Worm (Caenorhabditis elegans) whole organism, L1 larva: ENCODE results near the gene C25D7.15.

Experiments
- F16B12.6 ChIP-seq: fragments of 150-350 bp; optimal IDR thresholded peaks from 2 replicates; lab custom pipeline; 2014; ENCODE audit warnings: missing biosample characterization, missing genetic modification characterization
- alr-1 ChIP-seq: fragments of 200-800 bp; sonication (Bioruptor generic); optimal IDR thresholded peaks from 2 replicates; lab custom pipeline; 2018; ENCODE audit warnings: borderline replicate concordance, mild to moderate bottlenecking, missing genetic modification characterization, missing compliant biosample characterization
- aly-2 ChIP-seq: fragments of 150-350 bp; optimal IDR thresholded peaks from 2 replicates; lab custom pipeline; 2014; ENCODE audit warnings: missing biosample characterization, missing genetic modification characterization
- ama-1 ChIP-seq: fragments of 150-350 bp; optimal IDR thresholded peaks from 2 replicates; lab custom pipeline; 2014
- blmp-1 ChIP-seq: fragments of 150-350 bp; optimal IDR thresholded peaks from 2 replicates; lab custom pipeline; 2014; ENCODE audit warnings: missing biosample characterization, missing genetic modification characterization
- ceh-63 ChIP-seq: fragments of 200-800 bp; sonication (Bioruptor generic); optimal IDR thresholded peaks from 2 replicates; lab custom pipeline; 2018; ENCODE audit warnings: mild to moderate bottlenecking, missing genetic modification characterization, missing compliant biosample characterization
- ceh-8 ChIP-seq: fragments of 200-800 bp; sonication (Bioruptor generic); optimal IDR thresholded peaks from 2 replicates; lab custom pipeline; 2018; ENCODE audit warnings: mild to moderate bottlenecking, missing genetic modification characterization, moderate library complexity, missing compliant biosample characterization
- ceh-82 ChIP-seq, 3 experiments: fragments of 150-350 bp in 1 of 3; sonication (generic microtip) in 2 of 3; optimal IDR thresholded peaks; 2 replicates each; lab custom pipeline; 2014 to 2017; ENCODE audit warnings: missing biosample characterization in 3 of 3, missing genetic modification characterization in 3 of 3
- ces-1 ChIP-seq: fragments of 150-350 bp; optimal IDR thresholded peaks from 2 replicates; lab custom pipeline; 2014; ENCODE audit warnings: missing biosample characterization, missing genetic modification reagents, missing genetic modification characterization
- dpl-1 ChIP-seq, 3 experiments: fragments of 150-350 bp in 2 of 3; sonication (generic microtip) in 1 of 3; optimal IDR thresholded peaks; 2 replicates each; lab custom pipeline; 2014 to 2017; ENCODE audit warnings: missing biosample characterization in 3 of 3, missing genetic modification characterization in 3 of 3, missing genetic modification reagents in 3 of 3
- dsc-1 ChIP-seq: sonication (generic microtip); optimal IDR thresholded peaks from 2 replicates; lab custom pipeline; 2016; ENCODE audit warnings: mild to moderate bottlenecking, missing genetic modification characterization, missing compliant biosample characterization
- efl-1 ChIP-seq, 4 experiments: fragments of 150-350 bp; optimal IDR thresholded peaks in 3 of 4; peaks in 1 of 4; 1 replicate in 1 of 4; 2 replicates in 3 of 4; lab custom pipeline; 2014; ENCODE audit warnings: missing biosample characterization in 2 of 4, missing genetic modification characterization in 2 of 4, missing genetic modification reagents in 2 of 4
- efl-3 ChIP-seq: fragments of 200-800 bp; sonication (Bioruptor generic); optimal IDR thresholded peaks from 2 replicates; lab custom pipeline; 2018; ENCODE audit warnings: mild to moderate bottlenecking, missing genetic modification characterization, missing compliant biosample characterization
- egl-27 ChIP-seq, 2 experiments: fragments of 150-350 bp in 1 of 2; sonication (generic microtip); optimal IDR thresholded peaks; 3 replicates each; lab custom pipeline; 2017 to 2018; ENCODE audit warnings: missing biosample characterization in 2 of 2, missing genetic modification characterization in 2 of 2, missing genetic modification reagents in 2 of 2
- elt-2 ChIP-seq: sonication (generic microtip); optimal IDR thresholded peaks from 2 replicates; lab custom pipeline; 2016; ENCODE audit warnings: missing genetic modification characterization, mild to moderate bottlenecking, inconsistent platforms, missing compliant biosample characterization, missing genetic modification reagents
- ets-5 ChIP-seq: fragments of 200-800 bp; sonication (Bioruptor generic); IDR thresholded peaks from 2 replicates; pipeline ENCODE4 v1.3.6; 2022; ENCODE audit warnings: missing genetic modification characterization, missing compliant biosample characterization
- fkh-10 ChIP-seq: sonication (generic microtip); optimal IDR thresholded peaks from 2 replicates; lab custom pipeline; 2017; ENCODE audit warnings: missing biosample characterization, missing genetic modification reagents, missing genetic modification characterization
- fkh-4 ChIP-seq: sonication (generic microtip); optimal IDR thresholded peaks from 2 replicates; lab custom pipeline; 2016; ENCODE audit warnings: missing compliant biosample characterization, missing genetic modification characterization, borderline replicate concordance
- fkh-8 ChIP-seq: sonication (generic microtip); optimal IDR thresholded peaks from 2 replicates; lab custom pipeline; 2016; ENCODE audit warnings: mild to moderate bottlenecking, missing genetic modification characterization, missing compliant biosample characterization
- fos-1 ChIP-seq: fragments of 150-350 bp; optimal IDR thresholded peaks from 2 replicates; lab custom pipeline; 2014; ENCODE audit warnings: missing biosample characterization, missing genetic modification characterization
- hlh-4 ChIP-seq: sonication (generic microtip); optimal IDR thresholded peaks from 2 replicates; lab custom pipeline; 2016; ENCODE audit warnings: mild to moderate bottlenecking, missing genetic modification characterization, missing compliant biosample characterization
- hpl-2 ChIP-seq: fragments of 150-350 bp; optimal IDR thresholded peaks from 2 replicates; lab custom pipeline; 2014; ENCODE audit warnings: missing biosample characterization, missing genetic modification reagents, missing genetic modification characterization
- irx-1 ChIP-seq: sonication (generic microtip); optimal IDR thresholded peaks from 2 replicates; lab custom pipeline; 2016; ENCODE audit warnings: missing genetic modification characterization, missing compliant biosample characterization
- jun-1 ChIP-seq: fragments of 150-350 bp; optimal IDR thresholded peaks from 2 replicates; lab custom pipeline; 2014; ENCODE audit warnings: missing biosample characterization, missing genetic modification reagents, missing genetic modification characterization
- lin-15B ChIP-seq: fragments of 150-350 bp; sonication (generic microtip); optimal IDR thresholded peaks from 3 replicates; lab custom pipeline; 2014; ENCODE audit warnings: missing biosample characterization, missing genetic modification characterization
- lin-35 ChIP-seq, 2 experiments: fragments of 150-350 bp; optimal IDR thresholded peaks; 2 replicates each; lab custom pipeline; 2014; ENCODE audit warnings: missing biosample characterization in 2 of 2, missing genetic modification characterization in 2 of 2, missing genetic modification reagents in 2 of 2
- lin-39 ChIP-seq: fragments of 150-350 bp; optimal IDR thresholded peaks from 2 replicates; lab custom pipeline; 2014; ENCODE audit warnings: missing biosample characterization, missing genetic modification reagents, missing genetic modification characterization
- lir-3 ChIP-seq: sonication (generic microtip); optimal IDR thresholded peaks from 2 replicates; lab custom pipeline; 2016; ENCODE audit warnings: mild to moderate bottlenecking, missing genetic modification characterization, moderate library complexity, missing compliant biosample characterization; ENCODE audit not compliant: poor library complexity
- mab-9 ChIP-seq: fragments of 200-800 bp; sonication (Bioruptor generic); IDR thresholded peaks from 2 replicates; pipeline ENCODE4 v1.3.6; 2022; ENCODE audit warnings: missing genetic modification reagents, missing genetic modification characterization, missing compliant biosample characterization
- mdl-1 ChIP-seq, 2 experiments: fragments of 150-350 bp; optimal IDR thresholded peaks; 2 replicates each; lab custom pipeline; 2014 to 2017; ENCODE audit warnings: missing biosample characterization in 2 of 2, missing genetic modification characterization in 2 of 2, inconsistent platforms in 1 of 2
- mef-2 ChIP-seq: fragments of 150-350 bp; optimal IDR thresholded peaks from 2 replicates; lab custom pipeline; 2014; ENCODE audit warnings: missing biosample characterization, missing genetic modification characterization
- mep-1 ChIP-seq: fragments of 150-350 bp; optimal IDR thresholded peaks from 2 replicates; lab custom pipeline; 2014; ENCODE audit warnings: missing biosample characterization, missing genetic modification characterization
- nhr-11 ChIP-seq: fragments of 150-350 bp; optimal IDR thresholded peaks from 2 replicates; lab custom pipeline; 2014; ENCODE audit warnings: missing biosample characterization, missing genetic modification characterization
- nhr-12 ChIP-seq: sonication (generic microtip); optimal IDR thresholded peaks from 2 replicates; lab custom pipeline; 2017; ENCODE audit warnings: missing biosample characterization, missing genetic modification characterization
- nhr-19 ChIP-seq: fragments of 200-800 bp; sonication (Bioruptor generic); conservative IDR thresholded peaks from 2 replicates; pipeline ENCODE4 v1.3.6; 2022; ENCODE audit warnings: missing genetic modification characterization, missing compliant biosample characterization
- nhr-28 ChIP-seq: fragments of 150-350 bp; optimal IDR thresholded peaks from 2 replicates; lab custom pipeline; 2014; ENCODE audit warnings: missing biosample characterization, missing genetic modification characterization
- nhr-77 ChIP-seq: fragments of 150-350 bp; optimal IDR thresholded peaks from 2 replicates; lab custom pipeline; 2014; ENCODE audit warnings: missing biosample characterization, missing genetic modification characterization
- nhr-84 ChIP-seq: sonication (generic microtip); optimal IDR thresholded peaks from 2 replicates; lab custom pipeline; 2017; ENCODE audit warnings: missing biosample characterization, missing genetic modification characterization
- nhr-85 ChIP-seq: sonication (generic microtip); peaks from one replicate; lab custom pipeline; 2016; ENCODE audit warnings: missing genetic modification characterization, inconsistent platforms, missing compliant biosample characterization
- pag-3 ChIP-seq: sonication (generic microtip); optimal IDR thresholded peaks from 2 replicates; lab custom pipeline; 2017; ENCODE audit warnings: missing genetic modification characterization, mild to moderate bottlenecking, missing compliant biosample characterization, antibody characterized with exemption, borderline replicate concordance; ENCODE audit not compliant: insufficient read depth
- pax-3 ChIP-seq: fragments of 200-800 bp; sonication (Bioruptor generic); optimal IDR thresholded peaks from 2 replicates; lab custom pipeline; 2018; ENCODE audit warnings: mild to moderate bottlenecking, missing genetic modification characterization, moderate library complexity, missing compliant biosample characterization
- skn-1 ChIP-seq: fragments of 150-350 bp; optimal IDR thresholded peaks from 2 replicates; lab custom pipeline; 2014; ENCODE audit warnings: missing biosample characterization, missing genetic modification characterization
- snu-23 ChIP-seq: sonication (generic microtip); optimal IDR thresholded peaks from 2 replicates; lab custom pipeline; 2016; ENCODE audit warnings: missing genetic modification characterization, missing compliant biosample characterization
- sox-4 ChIP-seq: sonication (generic microtip); optimal IDR thresholded peaks from 2 replicates; lab custom pipeline; 2016; ENCODE audit warnings: missing genetic modification characterization, missing compliant biosample characterization
- sptf-1 ChIP-seq: fragments of 150-350 bp; optimal IDR thresholded peaks from 2 replicates; lab custom pipeline; 2014; ENCODE audit warnings: missing biosample characterization, missing genetic modification characterization
- tbx-2 ChIP-seq: sonication (generic microtip); optimal IDR thresholded peaks from 2 replicates; lab custom pipeline; 2016; ENCODE audit warnings: missing genetic modification characterization, missing compliant biosample characterization
- tlp-1 ChIP-seq: fragments of 150-350 bp; optimal IDR thresholded peaks from 2 replicates; lab custom pipeline; 2014; ENCODE audit warnings: missing biosample characterization, missing genetic modification characterization
- unc-130 ChIP-seq: fragments of 150-350 bp; optimal IDR thresholded peaks from 2 replicates; lab custom pipeline; 2017; ENCODE audit warnings: missing biosample characterization, missing genetic modification characterization, inconsistent platforms
- unc-98 ChIP-seq: fragments of 200-800 bp; sonication (Bioruptor generic); IDR thresholded peaks from 2 replicates; pipeline ENCODE4 v1.3.6; 2022; ENCODE audit warnings: missing genetic modification characterization, missing compliant biosample characterization
- vab-15 ChIP-seq: sonication (generic microtip); optimal IDR thresholded peaks from 2 replicates; lab custom pipeline; 2017; ENCODE audit warnings: missing genotype, mild to moderate bottlenecking, missing genetic modification characterization, missing compliant biosample characterization
- ztf-11 ChIP-seq, 2 experiments: sonication (generic microtip); optimal IDR thresholded peaks; 2 replicates each; lab custom pipeline; 2016 to 2017; ENCODE audit warnings: missing genetic modification characterization in 2 of 2, missing biosample characterization in 1 of 2, missing compliant biosample characterization in 1 of 2
- ztf-4 ChIP-seq: fragments of 150-350 bp; optimal IDR thresholded peaks from 2 replicates; lab custom pipeline; 2014; ENCODE audit warnings: missing biosample characterization, missing genetic modification characterization

Gene C25D7.15

ce11 chrV:15065068-15065744 is 5.6 kb downstream of the C25D7.15 start, which contains the start of gene C25D7.9 (continued):
- TF ChIP-seq mef-2 (tag; lab: Kevin White, UChicago), result no peak
- no peak for TF ChIP-seq nhr-84
- TF ChIP-seq mab-9, result no peak
- peak; percentile 18 for TF ChIP-seq mep-1 (tag; lab: Kevin White, UChicago)
- no peak for TF ChIP-seq pag-3 (tag; lab: Kevin White, UChicago)
- no peak for TF ChIP-seq fkh-10 (GFP tag; lab: Kevin White, UChicago)
- TF ChIP-seq irx-1 (tag; lab: Kevin White, UChicago), result no peak
- TF ChIP-seq fkh-8, result peak; percentile 35
- TF ChIP-seq ets-5 (GFP tag; lab: Robert Waterston, UW), result no peak
- TF ChIP-seq hlh-4 (tag; lab: Kevin White, UChicago), result no peak
- no peak for TF ChIP-seq aly-2 (tag; lab: Kevin White, UChicago)
- no peak for TF ChIP-seq nhr-11 (tag; lab: Kevin White, UChicago)
- no peak for TF ChIP-seq nhr-77 (tag; lab: Kevin White, UChicago)
- TF ChIP-seq blmp-1 (tag; lab: Kevin White, UChicago), result no peak
- TF ChIP-seq vab-15, result no peak
- TF ChIP-seq unc-130 (tag; lab: Kevin White, UChicago), result no peak
- no peak for TF ChIP-seq sox-4
- no peak for TF ChIP-seq efl-3 (GFP tag; lab: Kevin White, UChicago)
- no peak for TF ChIP-seq ama-1 (lab: Kevin White, UChicago)
- TF ChIP-seq sptf-1 (tag; lab: Kevin White, UChicago), result no peak
- TF ChIP-seq ceh-63 (GFP tag; lab: Kevin White, UChicago), result no peak
- TF ChIP-seq F16B12.6, result no peak
- TF ChIP-seq efl-1 (optimal IDR thresholded peaks at IDR 0.05; lab: Kevin White, UChicago), result peak; percentile 34 to 53
- peak; percentile 37 to 89 for TF ChIP-seq efl-1 (GFP tag; optimal IDR thresholded peaks at IDR 0.05 in 1 of 2; lab: Kevin White, UChicago)
- no peak for TF ChIP-seq hpl-2 (GFP tag; lab: Kevin White, UChicago)
- TF ChIP-seq mdl-1 (tag; optimal IDR thresholded peaks at IDR 0.05; lab: Kevin White, UChicago), result no peak
- TF ChIP-seq nhr-12 (tag; lab: Kevin White, UChicago), result no peak
- no peak for TF ChIP-seq elt-2
- peak; percentile 47 to 53 for TF ChIP-seq lin-35 (GFP tag; optimal IDR thresholded peaks at IDR 0.05; lab: Kevin White, UChicago)
- peak; percentile 24; the same call in 1 of the 2 replicates for TF ChIP-seq nhr-19 (GFP tag; lab: Robert Waterston, UW)
- no peak for TF ChIP-seq ceh-8 (GFP tag; lab: Kevin White, UChicago)
- TF ChIP-seq egl-27 (tag; optimal IDR thresholded peaks at IDR 0.05; lab: Kevin White, UChicago), result no peak
- TF ChIP-seq jun-1 (tag; lab: Kevin White, UChicago), result no peak
- TF ChIP-seq dpl-1 (GFP tag; optimal IDR thresholded peaks at IDR 0.05; lab: Kevin White, UChicago), result peak; percentile 17 to 52 (median 45)
- TF ChIP-seq unc-98 (GFP tag; lab: Robert Waterston, UW), result no peak
- peak; percentile 17 for TF ChIP-seq skn-1 (tag; lab: Kevin White, UChicago)
- no peak for TF ChIP-seq alr-1
- no peak for TF ChIP-seq lir-3 (tag; lab: Kevin White, UChicago)
- no peak for TF ChIP-seq nhr-28
- peak; percentile 70 for TF ChIP-seq nhr-85 (tag; lab: Kevin White, UChicago)
- TF ChIP-seq fkh-4 (tag; lab: Kevin White, UChicago), result no peak
- no peak for TF ChIP-seq lin-15B (tag; lab: Kevin White, UChicago)
- no peak for TF ChIP-seq lin-39
- no peak for TF ChIP-seq ztf-11 (tag; optimal IDR thresholded peaks at IDR 0.05; lab: Kevin White, UChicago)
- no peak for TF ChIP-seq ztf-4 (tag; lab: Kevin White, UChicago)
- peak; percentile 9 for TF ChIP-seq pax-3 (tag; lab: Kevin White, UChicago)
- TF ChIP-seq snu-23 (GFP tag; lab: Kevin White, UChicago), result peak; percentile 46
- no peak for TF ChIP-seq tlp-1 (tag; lab: Kevin White, UChicago)
- peak; percentile 15 for TF ChIP-seq tbx-2 (tag; lab: Kevin White, UChicago)
- TF ChIP-seq fos-1 (tag; lab: Kevin White, UChicago), result no peak
- TF ChIP-seq dsc-1 (tag; lab: Kevin White, UChicago), result peak; percentile 2
- TF ChIP-seq ces-1 (GFP tag; lab: Kevin White, UChicago), result no peak
- peak in 1 of 3 experiments; percentile 32 for TF ChIP-seq ceh-82 (tag; optimal IDR thresholded peaks at IDR 0.05; lab: Kevin White, UChicago)
